Worm (Caenorhabditis elegans) whole organism, midembryonic: ENCODE data around the gene hrpk-2.

Experiments
- T22C8.4 ChIP-seq: fragments of 200-800 bp; sonication (Bioruptor generic); IDR thresholded peaks from 2 replicates; pipeline ENCODE4 v1.3.6; 2022; ENCODE audit warnings: missing genetic modification characterization, missing compliant biosample characterization
- cog-1 ChIP-seq: sonication (generic microtip); optimal IDR thresholded peaks from 2 replicates; lab custom pipeline; 2016; ENCODE audit warnings: missing genetic modification characterization, missing compliant biosample characterization
- flt-1 ChIP-seq: fragments of 200-800 bp; sonication (Bioruptor generic); IDR thresholded peaks from 2 replicates; pipeline ENCODE4 v1.3.6; 2022; ENCODE audit warnings: missing genetic modification characterization, missing compliant biosample characterization
- klf-2 ChIP-seq: fragments of 200-800 bp; sonication (Bioruptor generic); conservative IDR thresholded peaks from 2 replicates; pipeline ENCODE4 v1.3.6; 2022; ENCODE audit warnings: missing genetic modification reagents, missing genetic modification characterization, missing compliant biosample characterization
- med-1 ChIP-seq: sonication (generic microtip); optimal IDR thresholded peaks from 2 replicates; lab custom pipeline; 2017; ENCODE audit warnings: missing genetic modification characterization, mild to moderate bottlenecking, missing compliant biosample characterization, antibody characterized with exemption, missing genetic modification reagents; ENCODE audit not compliant: insufficient read depth
- ref-1 ChIP-seq: fragments of 200-800 bp; sonication (Bioruptor generic); conservative IDR thresholded peaks from 2 replicates; pipeline ENCODE4 v1.3.6; 2022; ENCODE audit warnings: missing genetic modification reagents, missing genetic modification characterization, missing compliant biosample characterization
- tab-1 ChIP-seq: fragments of 200-800 bp; sonication (Bioruptor generic); IDR thresholded peaks from 2 replicates; pipeline ENCODE4 v1.3.6; 2022; ENCODE audit warnings: missing genetic modification characterization, missing compliant biosample characterization
- ztf-23 ChIP-seq: fragments of 200-800 bp; sonication (Bioruptor generic); IDR thresholded peaks from 2 replicates; pipeline ENCODE4 v1.3.6; 2022; ENCODE audit warnings: missing genetic modification reagents, missing genetic modification characterization, missing compliant biosample characterization
- ztf-29 ChIP-seq: fragments of 200-800 bp; sonication (Bioruptor generic); IDR thresholded peaks from 2 replicates; pipeline ENCODE4 v1.3.6; 2022; ENCODE audit warnings: missing genetic modification reagents, missing genetic modification characterization, missing compliant biosample characterization

hrpk-2 gene

DNA sequence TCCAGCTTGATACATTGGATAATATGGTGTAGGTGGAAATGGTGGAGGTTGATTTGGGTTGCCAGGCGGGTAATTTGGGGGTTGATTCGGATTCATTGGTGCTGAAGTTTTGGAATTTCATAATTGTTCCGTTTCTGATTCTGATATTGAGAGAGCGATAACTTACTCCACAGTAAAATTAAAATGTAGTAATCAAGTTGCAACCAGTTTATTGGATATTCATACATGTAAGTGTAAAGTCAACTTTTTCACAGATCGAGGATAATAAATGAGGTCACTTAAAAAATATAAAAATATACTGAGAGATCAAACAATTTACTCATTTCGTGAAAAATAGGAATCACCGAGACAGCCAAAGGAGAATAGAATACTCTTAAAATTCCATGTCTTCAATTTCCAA lies 41.0 kb downstream of the hrpk-2 start, which contains the start of gene mdt-30:
mdt-30 (minus strand) TSS at position 101 of the 400 bp plus-strand sequence.
- TF ChIP-seq med-1 (GFP tag; lab: Kevin White, UChicago), result no peak
- no peak for TF ChIP-seq ztf-23
- TF ChIP-seq cog-1 (tag; lab: Kevin White, UChicago), result no peak
- no peak for TF ChIP-seq ztf-29 (GFP tag; lab: Robert Waterston, UW)
- no peak for TF ChIP-seq ref-1 (GFP tag; lab: Robert Waterston, UW)
- no peak for TF ChIP-seq T22C8.4 (GFP tag; lab: Robert Waterston, UW)
- TF ChIP-seq tab-1 (GFP tag; lab: Robert Waterston, UW), result no peak
- no peak for TF ChIP-seq klf-2 (GFP tag; lab: Robert Waterston, UW)

DNA sequence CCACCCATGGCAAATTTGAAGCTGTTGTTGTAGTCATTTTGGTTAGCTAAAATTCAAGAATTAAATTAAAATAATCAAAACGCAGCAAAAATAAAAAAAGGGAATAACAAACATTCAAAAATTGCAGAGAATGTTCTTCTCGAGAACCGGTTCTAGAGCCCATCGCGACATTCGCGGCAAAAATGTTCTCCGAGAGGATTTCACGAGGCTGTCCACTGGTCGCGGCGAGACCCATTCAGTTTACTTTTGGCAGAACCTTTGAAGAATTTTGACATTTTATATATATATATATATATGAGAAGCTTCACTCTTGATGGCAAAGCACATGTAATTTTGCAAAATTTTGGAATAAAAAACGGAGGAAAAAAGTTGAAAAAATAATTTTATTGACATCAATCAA lies 42.6 kb downstream of the hrpk-2 start, which contains the start of gene F44B9.8:
F44B9.8 (minus strand) TSS at position 163 of the 400 bp plus-strand sequence.
- TF ChIP-seq flt-1 (GFP tag; lab: Robert Waterston, UW), result no peak
- no peak for TF ChIP-seq cog-1 (tag; lab: Kevin White, UChicago)
- TF ChIP-seq T22C8.4 (GFP tag; lab: Robert Waterston, UW), result no peak

DNA sequence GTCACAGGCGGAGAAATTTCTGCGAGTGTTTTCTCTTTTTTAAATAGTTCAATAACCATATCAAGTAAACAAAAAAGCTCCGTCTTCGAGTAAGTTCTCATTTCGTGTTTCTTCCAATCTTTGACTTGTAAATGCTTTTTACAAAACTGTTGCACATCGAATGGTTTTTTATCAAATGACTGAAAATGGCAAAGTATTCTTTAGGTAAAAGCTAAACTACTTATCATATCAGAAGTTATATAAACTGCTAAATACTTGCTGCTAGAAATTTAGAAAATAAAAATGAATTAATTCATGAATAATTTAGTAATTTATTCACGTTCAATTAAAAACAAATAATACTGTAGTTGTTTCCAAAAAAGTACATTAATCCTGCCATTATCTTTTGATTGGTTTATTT lies 44.0 kb downstream of the hrpk-2 start, which contains the start of gene F44B9.9:
F44B9.9 (minus strand) TSS at position 101 of the 400 bp plus-strand sequence.
- TF ChIP-seq cog-1 (tag; lab: Kevin White, UChicago), result no peak
- no peak for TF ChIP-seq flt-1 (GFP tag; lab: Robert Waterston, UW)
- no peak for TF ChIP-seq ref-1 (GFP tag; lab: Robert Waterston, UW)

DNA sequence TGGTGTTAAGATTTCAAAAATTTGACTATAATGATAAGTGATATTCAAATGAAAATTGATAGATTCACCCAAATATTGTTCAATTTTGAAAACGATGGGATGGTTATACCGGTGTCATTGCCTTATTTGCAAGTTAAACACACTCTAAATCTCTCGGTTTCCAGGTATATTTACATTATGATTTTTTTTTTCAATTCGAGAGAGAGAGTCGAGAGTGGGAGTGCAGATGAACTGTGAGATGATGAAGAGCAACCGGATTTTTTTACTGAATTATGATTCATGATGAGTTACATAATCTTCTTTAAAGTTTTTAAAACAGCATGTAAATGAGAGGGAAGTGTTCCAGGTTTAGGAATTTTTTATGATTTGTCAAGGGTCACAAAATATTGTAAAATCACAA lies 46.6 kb downstream of the hrpk-2 start, which contains the start of gene F44B9.10:
F44B9.10 (minus strand) TSS at position 101 of the 400 bp plus-strand sequence.
- TF ChIP-seq klf-2 (GFP tag; lab: Robert Waterston, UW) (no peak), tab-1 (GFP tag; lab: Robert Waterston, UW) (no peak), cog-1 (tag; lab: Kevin White, UChicago) (no peak), flt-1 (GFP tag; lab: Robert Waterston, UW) (no peak), T22C8.4 (GFP tag; lab: Robert Waterston, UW) (no peak), ref-1 (GFP tag; lab: Robert Waterston, UW) (no peak), ztf-23 (no peak), med-1 (GFP tag; lab: Kevin White, UChicago) (no peak), ztf-29 (GFP tag; lab: Robert Waterston, UW) (no peak)

DNA sequence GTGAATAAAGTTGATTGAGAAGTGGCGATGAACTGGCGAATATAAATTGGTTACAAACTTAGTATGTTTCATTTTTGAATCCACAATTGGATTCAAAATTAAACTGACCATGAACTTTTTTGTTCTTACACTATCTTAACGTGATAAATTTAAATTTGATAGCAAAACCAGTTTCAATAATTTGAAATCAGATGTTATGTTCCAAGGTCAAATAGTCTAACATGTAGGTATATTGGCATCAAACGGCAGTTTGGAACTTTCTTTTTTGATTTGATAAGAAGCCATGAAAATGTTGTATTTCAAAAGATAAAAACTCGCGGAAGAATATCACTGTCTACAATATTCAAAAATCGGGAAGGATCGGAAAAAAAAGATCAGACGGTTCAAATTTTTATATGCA lies 49.1 kb downstream of the hrpk-2 start:
- no peak for TF ChIP-seq ztf-29 (GFP tag; lab: Robert Waterston, UW)
- no peak for TF ChIP-seq flt-1 (GFP tag; lab: Robert Waterston, UW)
- no peak for TF ChIP-seq med-1 (GFP tag; lab: Kevin White, UChicago)

DNA sequence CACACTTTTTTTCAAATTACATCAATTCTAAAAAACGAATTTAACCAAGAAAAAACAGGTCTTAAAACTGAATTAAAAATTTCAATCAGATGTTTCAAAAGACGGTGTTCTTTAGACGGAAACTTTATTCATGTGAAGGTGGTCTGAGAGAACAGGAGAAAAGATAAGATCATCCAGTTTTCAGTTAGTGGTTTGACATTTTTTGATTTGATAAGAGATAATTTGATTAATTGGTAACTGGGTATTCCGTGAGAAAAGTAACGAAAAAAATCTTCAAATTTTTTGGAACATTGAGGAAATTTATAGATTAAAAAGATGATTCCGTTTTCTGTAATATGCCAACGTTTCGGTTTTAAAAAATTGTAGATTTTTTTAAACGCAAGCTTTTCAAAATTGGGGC lies 49.6 kb downstream of the hrpk-2 start:
- no peak for TF ChIP-seq tab-1 (GFP tag; lab: Robert Waterston, UW)
- TF ChIP-seq ref-1 (GFP tag; lab: Robert Waterston, UW), result no peak
- TF ChIP-seq ztf-29 (GFP tag; lab: Robert Waterston, UW), result no peak
- TF ChIP-seq ztf-23, result no peak
- TF ChIP-seq klf-2 (GFP tag; lab: Robert Waterston, UW), result no peak
- no peak for TF ChIP-seq med-1 (GFP tag; lab: Kevin White, UChicago)
- TF ChIP-seq cog-1 (tag; lab: Kevin White, UChicago), result no peak
- TF ChIP-seq flt-1 (GFP tag; lab: Robert Waterston, UW), result no peak
- TF ChIP-seq T22C8.4 (GFP tag; lab: Robert Waterston, UW), result no peak

DNA sequence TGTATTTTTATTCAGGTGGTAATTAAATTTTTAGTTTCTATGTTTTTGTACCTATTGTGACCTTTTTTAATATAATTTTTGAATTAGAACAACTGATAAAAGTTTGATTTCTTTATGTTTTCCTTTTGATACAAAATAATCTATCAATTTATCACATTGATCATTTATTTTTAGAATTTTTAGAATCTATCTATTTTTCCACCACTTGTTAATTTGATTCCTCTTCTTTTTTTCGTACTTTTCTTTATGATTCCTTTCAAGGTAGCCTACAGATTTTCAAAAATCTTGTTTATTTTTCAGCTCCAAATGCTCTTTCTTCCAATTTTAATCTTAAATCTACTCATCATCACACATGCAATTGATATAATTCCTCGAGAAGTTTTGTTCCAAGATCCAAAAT lies 51.0 kb downstream of the hrpk-2 start, which contains the start of gene dpf-6:
dpf-6 (plus strand) TSS at position 301 of the 400 bp plus-strand sequence.
- TF ChIP-seq T22C8.4 (GFP tag; lab: Robert Waterston, UW), result no peak
- no peak for TF ChIP-seq ztf-23
- TF ChIP-seq flt-1 (GFP tag; lab: Robert Waterston, UW), result no peak
- TF ChIP-seq ref-1 (GFP tag; lab: Robert Waterston, UW), result no peak
- no peak for TF ChIP-seq cog-1 (tag; lab: Kevin White, UChicago)
- TF ChIP-seq ztf-29 (GFP tag; lab: Robert Waterston, UW), result no peak
- no peak for TF ChIP-seq tab-1 (GFP tag; lab: Robert Waterston, UW)
- TF ChIP-seq med-1 (GFP tag; lab: Kevin White, UChicago), result no peak
- TF ChIP-seq klf-2 (GFP tag; lab: Robert Waterston, UW), result no peak
